Fruit fly (Drosophila melanogaster) whole organism, embryonic: ENCODE measurements around the gene CG15296.
A peak's percentile ranks its signal among the peaks of the same experiment; 100 is the strongest.

Experiments used
- BtbVII ChIP-seq: fragments of 200-800 bp; sonication (Bioruptor generic); optimal IDR thresholded peaks from 3 replicates; lab custom pipeline; 2017; ENCODE audit warnings: missing biosample characterization, mild to moderate bottlenecking, missing genetic modification characterization
- Bteb2 ChIP-seq: fragments of 200-800 bp; sonication (Bioruptor generic); optimal IDR thresholded peaks from 2 replicates; lab custom pipeline; 2016; ENCODE audit warnings: missing biosample characterization, missing genetic modification characterization
- CG12071 ChIP-seq: fragments of 200-800 bp; sonication (Bioruptor generic); optimal IDR thresholded peaks from 3 replicates; lab custom pipeline; 2018; ENCODE audit warnings: missing biosample characterization, mild to moderate bottlenecking, missing genetic modification characterization
- CG14050 ChIP-seq: fragments of 200-800 bp; sonication (Bioruptor generic); IDR thresholded peaks from 3 replicates; pipeline ENCODE4 v1.3.6; 2022; ENCODE audit warnings: missing biosample characterization, missing genetic modification characterization
- CG14667 ChIP-seq: fragments of 200-800 bp; sonication (Bioruptor generic); IDR thresholded peaks from 2 replicates; pipeline ENCODE4 v1.3.6; 2022; ENCODE audit warnings: missing biosample characterization, missing genetic modification characterization
- CG15269 ChIP-seq: fragments of 200-800 bp; sonication (Bioruptor generic); optimal IDR thresholded peaks from 2 replicates; lab custom pipeline; 2018; ENCODE audit warnings: missing biosample characterization, mild to moderate bottlenecking, missing genetic modification characterization, moderate library complexity
- CG16779 ChIP-seq: fragments of 200-800 bp; sonication (Bioruptor generic); IDR thresholded peaks from 2 replicates; pipeline ENCODE4 v1.3.6; 2022; ENCODE audit warnings: missing biosample characterization, missing genetic modification characterization
- CG16815 ChIP-seq: fragments of 200-800 bp; sonication (Bioruptor generic); optimal IDR thresholded peaks from 3 replicates; lab custom pipeline; 2017; ENCODE audit warnings: missing biosample characterization, mild to moderate bottlenecking, missing genetic modification characterization
- CG17385 ChIP-seq: fragments of 200-800 bp; sonication (Bioruptor generic); optimal IDR thresholded peaks from 3 replicates; lab custom pipeline; 2018; ENCODE audit warnings: missing biosample characterization, mild to moderate bottlenecking, missing genetic modification characterization
- CG17568 ChIP-seq: fragments of 200-800 bp; sonication (Bioruptor generic); optimal IDR thresholded peaks from 2 replicates; lab custom pipeline; 2018; ENCODE audit warnings: missing biosample characterization, mild to moderate bottlenecking, missing genetic modification characterization, moderate library complexity
- CG17829 ChIP-seq: fragments of 200-800 bp; optimal IDR thresholded peaks from 2 replicates; lab custom pipeline; 2019; ENCODE audit warnings: missing biosample characterization, mild to moderate bottlenecking, missing genetic modification characterization, moderate library complexity
- CG1792 ChIP-seq: fragments of 200-800 bp; sonication (Bioruptor generic); optimal IDR thresholded peaks from 2 replicates; lab custom pipeline; 2016; ENCODE audit warnings: missing biosample characterization, missing genetic modification characterization
- CG2678 ChIP-seq: fragments of 200-800 bp; sonication (Bioruptor generic); optimal IDR thresholded peaks from 3 replicates; lab custom pipeline; 2019; ENCODE audit warnings: missing biosample characterization, mild to moderate bottlenecking, missing genetic modification characterization, moderate library complexity
- CG31441 ChIP-seq: fragments of 200-800 bp; sonication (Bioruptor generic); IDR thresholded peaks from 2 replicates; pipeline ENCODE4 v1.3.6; 2022; ENCODE audit warnings: missing biosample characterization, missing genetic modification characterization
- CG3407 ChIP-seq: fragments of 200-800 bp; sonication (Bioruptor generic); optimal IDR thresholded peaks from 2 replicates; lab custom pipeline; 2018; ENCODE audit warnings: missing biosample characterization, mild to moderate bottlenecking, missing genetic modification characterization
- CG34376 ChIP-seq: fragments of 200-800 bp; sonication (Bioruptor generic); optimal IDR thresholded peaks from 2 replicates; lab custom pipeline; 2018; ENCODE audit warnings: missing biosample characterization, mild to moderate bottlenecking, missing genetic modification characterization
- CG4820 ChIP-seq: fragments of 200-800 bp; sonication (Bioruptor generic); optimal IDR thresholded peaks from 3 replicates; lab custom pipeline; 2016; ENCODE audit warnings: missing biosample characterization, missing genetic modification characterization
- CG6272 ChIP-seq: fragments of 200-800 bp; sonication (Bioruptor generic); IDR thresholded peaks from 2 replicates; pipeline ENCODE4 v1.3.6; 2022; ENCODE audit warnings: missing biosample characterization, missing genetic modification characterization
- CG6683 ChIP-seq: fragments of 200-800 bp; sonication (Bioruptor generic); optimal IDR thresholded peaks from 2 replicates; lab custom pipeline; 2017; ENCODE audit warnings: missing biosample characterization, mild to moderate bottlenecking, missing genetic modification characterization, missing genetic modification reagents
- CG6813 ChIP-seq: fragments of 200-800 bp; sonication (Bioruptor generic); optimal IDR thresholded peaks from 2 replicates; lab custom pipeline; 2017; ENCODE audit warnings: missing biosample characterization, missing genetic modification characterization, mild to moderate bottlenecking, moderate library complexity, missing genetic modification reagents
- CG7786 ChIP-seq: fragments of 200-800 bp; sonication (Bioruptor generic); optimal IDR thresholded peaks from 2 replicates; lab custom pipeline; 2016; ENCODE audit warnings: missing biosample characterization, missing genetic modification characterization
- CG9609 ChIP-seq: fragments of 200-800 bp; sonication (Bioruptor generic); optimal IDR thresholded peaks from 3 replicates; lab custom pipeline; 2016; ENCODE audit warnings: missing biosample characterization, missing genetic modification characterization
- CG9817 ChIP-seq: fragments of 200-800 bp; sonication (Bioruptor generic); optimal IDR thresholded peaks from 2 replicates; lab custom pipeline; 2018; ENCODE audit warnings: missing biosample characterization, mild to moderate bottlenecking, missing genetic modification characterization, moderate library complexity
- Dll ChIP-seq: fragments of 200-800 bp; sonication (Bioruptor generic); IDR thresholded peaks from 4 replicates; pipeline ENCODE4 v1.3.6; 2022; ENCODE audit warnings: missing biosample characterization, missing genetic modification characterization; ENCODE audit not compliant: partially characterized antibody
- Dref ChIP-seq: fragments of 200-800 bp; sonication (Bioruptor generic); IDR thresholded peaks from 2 replicates; pipeline ENCODE4 v1.3.6; 2022; ENCODE audit warnings: missing biosample characterization, missing genetic modification characterization
- Drgx ChIP-seq: fragments of 200-800 bp; sonication (Bioruptor generic); IDR thresholded peaks from 2 replicates; pipeline ENCODE4 v1.3.6; 2022; ENCODE audit warnings: missing biosample characterization, missing genetic modification characterization
- Fer1 ChIP-seq: fragments of 200-800 bp; sonication (Bioruptor generic); optimal IDR thresholded peaks from 2 replicates; lab custom pipeline; 2017; ENCODE audit warnings: missing biosample characterization, mild to moderate bottlenecking, missing genetic modification characterization
- HLHmδ ChIP-seq: fragments of 200-800 bp; sonication (Bioruptor generic); optimal IDR thresholded peaks from 2 replicates; lab custom pipeline; 2018; ENCODE audit warnings: missing biosample characterization, mild to moderate bottlenecking, missing genetic modification characterization, moderate library complexity
- HmgZ ChIP-seq: fragments of 200-800 bp; sonication (Bioruptor generic); optimal IDR thresholded peaks from 2 replicates; lab custom pipeline; 2018; ENCODE audit warnings: missing biosample characterization, mild to moderate bottlenecking, missing genetic modification characterization
- Meics ChIP-seq: fragments of 200-800 bp; sonication (Bioruptor generic); optimal IDR thresholded peaks from 2 replicates; lab custom pipeline; 2017; ENCODE audit warnings: missing biosample characterization, mild to moderate bottlenecking, missing genetic modification characterization
- Mrtf ChIP-seq: fragments of 200-800 bp; sonication (Bioruptor generic); IDR thresholded peaks from 3 replicates; pipeline ENCODE4 v1.3.6; 2022; ENCODE audit warnings: missing biosample characterization, missing genetic modification characterization
- Ravus ChIP-seq: fragments of 200-800 bp; sonication (Bioruptor generic); IDR thresholded peaks from 2 replicates; pipeline ENCODE4 v1.3.6; 2022; ENCODE audit warnings: missing biosample characterization, missing genetic modification characterization
- Rfx ChIP-seq: fragments of 200-800 bp; sonication (Bioruptor generic); IDR thresholded peaks from 2 replicates; pipeline ENCODE4 v1.3.6; 2022; ENCODE audit warnings: missing biosample characterization, missing genetic modification characterization
- Scr ChIP-seq: fragments of 200-800 bp; sonication (Bioruptor generic); IDR thresholded peaks from 2 replicates; pipeline ENCODE4 v1.3.6; 2022; ENCODE audit warnings: missing biosample characterization, missing genetic modification characterization; ENCODE audit not compliant: partially characterized antibody
- Taf1 ChIP-seq: fragments of 200-800 bp; sonication (Bioruptor generic); IDR thresholded peaks from 2 replicates; pipeline ENCODE4 v1.3.6; 2022; ENCODE audit warnings: missing biosample characterization, missing genetic modification characterization
- disco-r ChIP-seq: fragments of 200-800 bp; sonication (Bioruptor generic); optimal IDR thresholded peaks from 2 replicates; lab custom pipeline; 2016; ENCODE audit warnings: missing biosample characterization, missing genetic modification characterization
- dysf ChIP-seq: fragments of 200-800 bp; sonication (Bioruptor generic); IDR thresholded peaks from 3 replicates; pipeline ENCODE4 v1.3.6; 2022; ENCODE audit warnings: missing biosample characterization, missing genetic modification characterization
- eyg ChIP-seq: fragments of 200-800 bp; sonication (Bioruptor generic); optimal IDR thresholded peaks from 3 replicates; lab custom pipeline; 2016; ENCODE audit warnings: missing biosample characterization, missing genetic modification characterization
- h ChIP-seq: fragments of >200 bp; optimal IDR thresholded peaks from 2 replicates; lab custom pipeline; 2017
- kah ChIP-seq: fragments of 200-800 bp; sonication (Bioruptor generic); optimal IDR thresholded peaks from 2 replicates; lab custom pipeline; 2018; ENCODE audit warnings: missing biosample characterization, mild to moderate bottlenecking, missing genetic modification characterization
- lmd ChIP-seq: fragments of 200-800 bp; sonication (Bioruptor generic); IDR thresholded peaks from 2 replicates; pipeline ENCODE4 v1.3.6; 2022; ENCODE audit warnings: missing biosample characterization, missing genetic modification characterization
- pros ChIP-seq: fragments of 200-800 bp; sonication (Bioruptor generic); optimal IDR thresholded peaks from 3 replicates; lab custom pipeline; 2019; ENCODE audit warnings: missing biosample characterization, mild to moderate bottlenecking, missing genetic modification characterization, moderate library complexity
- repo ChIP-seq: fragments of 200-800 bp; sonication (Bioruptor generic); optimal IDR thresholded peaks from 2 replicates; lab custom pipeline; 2016; ENCODE audit warnings: missing biosample characterization, missing genetic modification characterization
- run ChIP-seq: fragments of 200-800 bp; sonication (Bioruptor generic); optimal IDR thresholded peaks from 3 replicates; lab custom pipeline; 2018; ENCODE audit warnings: missing biosample characterization, mild to moderate bottlenecking, missing genetic modification characterization
- salm ChIP-seq: fragments of 200-800 bp; sonication (Bioruptor generic); optimal IDR thresholded peaks from 2 replicates; lab custom pipeline; 2018; ENCODE audit warnings: missing biosample characterization, mild to moderate bottlenecking, missing genetic modification characterization
- schlank ChIP-seq: fragments of 200-800 bp; sonication (Bioruptor generic); optimal IDR thresholded peaks from 2 replicates; lab custom pipeline; 2018; ENCODE audit warnings: missing biosample characterization, mild to moderate bottlenecking, missing genetic modification characterization
- sisA ChIP-seq: fragments of 200-800 bp; sonication (Bioruptor generic); IDR thresholded peaks from 2 replicates; pipeline ENCODE4 v1.3.6; 2022; ENCODE audit warnings: missing biosample characterization, missing genetic modification characterization
- stwl ChIP-seq: fragments of 200-800 bp; sonication (Bioruptor generic); optimal IDR thresholded peaks from 3 replicates; lab custom pipeline; 2018; ENCODE audit warnings: missing biosample characterization, mild to moderate bottlenecking, missing genetic modification characterization, moderate library complexity
- tup ChIP-seq: fragments of 200-800 bp; sonication (Bioruptor generic); optimal IDR thresholded peaks from 2 replicates; lab custom pipeline; 2016; ENCODE audit warnings: missing biosample characterization, mild to moderate bottlenecking, missing genetic modification characterization, moderate library complexity
- twi ChIP-seq: fragments of 200-800 bp; optimal IDR thresholded peaks from 2 replicates; lab custom pipeline; 2019; ENCODE audit warnings: missing biosample characterization, mild to moderate bottlenecking, missing genetic modification characterization, moderate library complexity

CG15296 gene

DNA sequence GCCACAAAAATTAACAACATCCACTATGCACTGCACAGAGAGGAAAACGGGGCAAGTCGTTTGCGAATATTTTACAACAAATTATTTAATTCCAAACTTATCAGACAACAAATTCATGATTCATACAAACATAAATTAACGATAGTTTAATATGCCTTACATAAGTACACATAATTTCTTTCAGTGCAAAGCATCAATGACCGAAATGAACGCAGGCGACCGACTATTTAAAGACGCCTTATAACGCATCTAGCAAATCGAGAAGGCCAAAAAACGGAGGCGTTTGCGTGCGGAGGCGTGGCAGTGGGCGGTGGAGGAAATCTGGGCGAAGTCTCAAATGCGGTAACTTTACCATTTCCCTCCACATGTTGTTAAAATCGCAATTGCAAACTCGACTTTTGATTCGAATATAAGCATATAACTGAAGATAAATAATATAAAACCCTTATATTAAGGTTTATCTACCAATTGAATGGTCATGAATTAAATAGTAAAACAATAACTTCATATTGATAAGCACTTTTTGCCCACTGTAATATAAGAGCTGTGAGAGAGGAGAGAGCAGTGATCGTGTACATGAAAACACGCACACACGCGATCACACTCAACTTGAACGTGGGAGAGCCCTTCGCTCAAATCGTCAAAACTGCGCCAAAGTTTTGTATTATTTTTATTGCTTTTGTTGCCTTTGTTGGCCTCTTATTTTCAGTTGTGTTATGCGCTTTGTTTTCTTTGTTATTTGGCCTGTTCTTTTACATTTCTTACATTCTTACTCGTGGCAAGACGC is 19.1 kb downstream of the CG15296 start (continued):
- peak; percentile 91 for TF ChIP-seq CG15269 (tag; lab: Kevin White, UChicago)
- TF ChIP-seq CG4820 (GFP tag; lab: Kevin White, UChicago) = peak; percentile 87
- peak; percentile 56 for TF ChIP-seq CG17568 (GFP tag; lab: Kevin White, UChicago)
- TF ChIP-seq CG7786 (GFP tag; lab: Kevin White, UChicago) = peak; percentile 81
- peak; percentile 27 for TF ChIP-seq CG34376 (GFP tag; lab: Kevin White, UChicago)
- TF ChIP-seq CG31441 = peak; percentile 96
- TF ChIP-seq BtbVII (GFP tag; lab: Kevin White, UChicago) = peak; percentile 67
- peak; percentile 86 for TF ChIP-seq repo (GFP tag; lab: Kevin White, UChicago)
- peak; percentile 50 for TF ChIP-seq CG6683 (GFP tag; lab: Kevin White, UChicago)
- TF ChIP-seq h (lab: Kevin White, UChicago) = no peak
- TF ChIP-seq CG12071 (GFP tag; lab: Kevin White, UChicago) = peak; percentile 87
- TF ChIP-seq CG6272 (GFP tag; lab: Robert Waterston, UW) = peak; percentile 82
- TF ChIP-seq Meics (GFP tag; lab: Kevin White, UChicago) = peak; percentile 86
- peak; percentile 79 for TF ChIP-seq CG3407 (GFP tag; lab: Kevin White, UChicago)
- peak; percentile 81 for TF ChIP-seq CG1792
- peak; percentile 85 for TF ChIP-seq salm
- peak; percentile 87 for TF ChIP-seq CG9609 (GFP tag; lab: Kevin White, UChicago)
- TF ChIP-seq tup (GFP tag; lab: Kevin White, UChicago) = peak; percentile 62
- peak; percentile 79 for TF ChIP-seq Mrtf (GFP tag; lab: Robert Waterston, UW)
- TF ChIP-seq pros (GFP tag; lab: Kevin White, UChicago) = no peak
- no peak for TF ChIP-seq HLHmδ (GFP tag; lab: Kevin White, UChicago)
- TF ChIP-seq CG2678 (tag; lab: Kevin White, UChicago) = peak; percentile 93
- peak; percentile 84 for TF ChIP-seq HmgZ
- peak; percentile 69 for TF ChIP-seq disco-r
- peak; percentile 85 for TF ChIP-seq CG14050 (GFP tag; lab: Robert Waterston, UW)
- TF ChIP-seq eyg (GFP tag; lab: Kevin White, UChicago) = peak; percentile 81
- peak; percentile 86 for TF ChIP-seq kah (GFP tag; lab: Kevin White, UChicago)
- TF ChIP-seq CG16779 (GFP tag; lab: Robert Waterston, UW) = 0 out of 2 replicates have a peak, but pooled peaks have one; percentile 14
- TF ChIP-seq Ravus (GFP tag; lab: Robert Waterston, UW) = peak; percentile 71
- TF ChIP-seq twi (tag; lab: Kevin White, UChicago) = peak; percentile 80
- peak; percentile 76 for TF ChIP-seq CG6813 (GFP tag; lab: Kevin White, UChicago)
- TF ChIP-seq Dll = 0 out of 4 replicates have a peak, but pooled peaks have one; percentile 6
- TF ChIP-seq Fer1 (GFP tag; lab: Kevin White, UChicago) = peak; percentile 81
- TF ChIP-seq CG17385 (GFP tag; lab: Kevin White, UChicago) = peak; percentile 82
- TF ChIP-seq Drgx = peak; percentile 96
- TF ChIP-seq CG16815 (GFP tag; lab: Kevin White, UChicago) = peak; percentile 78
- no peak for TF ChIP-seq stwl
- peak; percentile 85 for TF ChIP-seq CG9817 (tag; lab: Kevin White, UChicago)
- TF ChIP-seq CG14667 = peak; percentile 77
- TF ChIP-seq Scr = no peak
- TF ChIP-seq sisA (GFP tag; lab: Robert Waterston, UW) = peak; percentile 94
- no peak for TF ChIP-seq Dref
- peak; percentile 43 for TF ChIP-seq schlank (tag; lab: Kevin White, UChicago)
- TF ChIP-seq lmd = peak; percentile 86
- TF ChIP-seq dysf (GFP tag; lab: Robert Waterston, UW) = peak; percentile 87
- peak; percentile 79 for TF ChIP-seq Rfx (GFP tag; lab: Robert Waterston, UW)
- peak; percentile 93 for TF ChIP-seq CG17829 (tag; lab: Kevin White, UChicago)
- peak; percentile 86 for TF ChIP-seq run
- no peak for TF ChIP-seq Taf1 (GFP tag; lab: Robert Waterston, UW)
- peak; percentile 65 for TF ChIP-seq Bteb2
